Fruit fly (Drosophila melanogaster): ENCODE results near the gene CG7362.

The CG7362 gene

DNA sequence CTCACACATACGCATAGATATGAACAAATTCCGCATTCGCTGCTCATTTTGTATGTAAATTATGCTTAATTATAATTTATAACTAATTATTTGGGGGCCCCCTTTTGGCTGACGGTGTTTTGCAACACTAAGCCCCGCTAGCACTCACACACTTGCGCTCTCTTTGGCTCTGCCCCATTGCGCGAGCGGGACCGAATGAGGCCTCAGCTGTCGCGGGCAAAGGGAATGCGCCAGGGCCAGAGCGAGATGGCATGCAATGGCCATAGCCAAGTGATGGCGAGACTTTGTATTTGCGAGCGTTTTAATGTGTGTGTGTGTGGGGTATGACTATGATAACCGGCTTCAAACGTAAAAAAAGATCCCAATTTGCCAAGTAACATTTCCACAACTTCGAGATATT lies 15.2 kb downstream of the CG7362 start:
- TF ChIP-seq noc (tag; optimal IDR thresholded peaks at IDR 0.05) = peak; percentile 65

DNA sequence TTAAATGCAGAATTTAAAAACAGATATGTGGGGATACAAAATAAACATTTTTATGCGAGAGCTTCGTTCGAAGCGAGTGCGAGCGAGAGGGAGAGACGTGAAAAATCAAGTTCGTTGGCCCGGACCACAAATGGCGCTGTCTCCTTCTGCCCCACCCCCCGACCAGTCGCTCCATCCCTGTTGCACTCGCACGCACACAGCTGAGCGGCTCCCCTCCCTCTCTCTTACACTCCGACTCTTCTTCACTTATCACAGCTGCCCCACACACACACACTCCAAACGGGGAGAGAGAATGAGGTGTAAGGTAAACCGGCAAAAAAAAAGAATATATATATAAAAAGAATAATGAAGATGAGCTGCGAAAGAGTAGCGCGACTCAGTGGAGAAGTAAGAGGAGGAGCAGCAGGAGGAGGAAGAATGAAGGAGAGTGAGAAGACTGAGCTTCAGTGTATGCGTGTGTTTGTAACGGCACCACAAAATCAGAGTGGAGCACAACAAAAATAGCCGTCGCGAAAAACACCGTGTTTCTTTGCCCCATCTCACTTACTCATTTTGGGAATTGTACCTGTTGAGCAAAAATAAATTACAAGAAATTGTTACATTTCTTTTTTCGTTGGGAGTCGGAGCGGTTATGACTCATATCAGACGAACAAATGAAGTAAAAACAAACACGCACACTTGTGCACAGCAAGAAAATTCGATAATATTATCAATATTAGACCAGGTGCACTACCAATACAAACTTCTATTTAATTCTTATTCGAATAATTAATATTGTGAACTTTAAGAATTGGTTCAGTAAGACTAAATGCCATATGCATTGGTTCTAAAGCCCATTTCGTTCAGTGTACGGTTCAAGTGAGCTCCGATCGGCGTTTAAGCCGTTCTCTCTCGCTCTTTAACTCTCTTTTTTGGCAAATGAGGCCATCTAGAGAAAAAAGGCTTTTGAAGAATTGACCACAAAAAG lies 16.1 kb downstream of the CG7362 start:
- peak; percentile 80 for TF ChIP-seq noc (tag; optimal IDR thresholded peaks at IDR 0.05)

DNA sequence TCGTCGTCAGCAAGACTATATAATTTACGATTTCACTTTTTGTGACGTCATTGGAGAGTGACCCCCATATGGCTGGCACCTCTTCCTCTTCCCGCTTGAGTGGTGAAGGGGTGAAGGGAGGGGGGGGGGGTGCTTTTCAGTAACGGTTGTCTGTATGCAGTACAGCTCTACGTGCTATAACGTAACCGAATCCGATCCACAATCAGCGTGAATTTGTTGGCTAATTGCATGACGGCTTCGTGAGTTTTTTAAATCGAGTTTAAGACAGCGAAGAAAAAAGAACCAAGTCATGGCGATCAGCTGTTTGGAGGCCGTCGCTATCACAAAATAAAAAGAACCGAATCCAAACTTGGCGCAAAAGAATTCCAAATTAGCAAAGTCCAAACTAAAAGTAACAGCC lies 17.6 kb downstream of the CG7362 start:
- TF ChIP-seq noc (tag; optimal IDR thresholded peaks at IDR 0.05) = peak; percentile 17

DNA sequence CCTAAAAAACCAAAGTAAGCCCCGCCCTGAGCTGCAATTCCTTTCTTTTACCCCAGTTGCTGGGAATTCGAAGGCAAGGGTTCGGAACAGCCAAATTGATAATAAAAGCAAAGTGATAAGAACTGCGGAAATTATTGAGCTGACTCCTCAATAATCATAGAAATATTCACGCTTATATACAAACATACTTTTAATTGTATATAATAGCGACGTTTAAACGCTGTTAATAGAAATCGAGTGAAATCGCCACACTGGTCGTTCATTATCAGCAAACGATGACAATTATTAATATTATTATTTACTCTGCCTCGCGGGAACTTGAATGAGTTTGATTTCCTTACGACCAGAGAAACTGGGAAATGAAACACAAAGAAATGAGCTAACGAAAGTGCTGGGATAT lies 18.3 kb downstream of the CG7362 start:
- no peak for TF ChIP-seq noc (tag; optimal IDR thresholded peaks at IDR 0.05)

DNA sequence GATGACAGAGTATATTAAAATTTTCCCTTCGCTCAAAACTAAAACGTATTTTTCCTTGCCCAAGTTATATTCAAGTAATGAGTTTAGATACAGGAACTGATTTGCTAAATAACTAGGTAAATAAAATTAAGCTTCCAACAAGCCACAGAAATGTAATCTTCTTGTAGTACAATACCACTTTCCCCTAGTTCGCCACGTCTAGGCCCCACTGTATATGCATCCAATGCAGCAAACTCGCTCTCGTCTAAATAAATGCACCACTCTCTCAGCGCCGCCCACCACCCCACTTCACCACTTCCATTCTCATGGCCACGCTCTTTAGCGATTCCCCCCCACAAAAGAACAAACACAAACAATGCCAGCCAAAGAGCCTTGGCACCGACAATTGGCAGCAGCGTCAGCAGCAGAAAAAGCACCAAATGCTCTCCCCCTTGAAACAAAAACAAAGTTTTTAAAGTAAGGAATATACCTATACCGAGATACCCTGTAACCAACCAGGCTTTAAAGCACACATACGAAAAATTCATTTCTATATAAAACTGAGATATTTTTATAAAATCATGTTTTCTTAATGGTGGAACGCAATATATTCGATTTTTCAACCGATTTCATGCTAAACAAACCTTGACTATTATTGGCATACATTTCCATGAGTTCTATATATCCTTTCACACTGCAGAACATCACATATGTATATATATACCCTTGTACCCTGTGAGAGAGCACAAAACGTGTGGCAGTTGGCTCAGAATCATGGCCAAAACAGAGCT lies 19.5 kb downstream of the CG7362 start:
- TF ChIP-seq noc (tag; optimal IDR thresholded peaks at IDR 0.05) = no peak

DNA sequence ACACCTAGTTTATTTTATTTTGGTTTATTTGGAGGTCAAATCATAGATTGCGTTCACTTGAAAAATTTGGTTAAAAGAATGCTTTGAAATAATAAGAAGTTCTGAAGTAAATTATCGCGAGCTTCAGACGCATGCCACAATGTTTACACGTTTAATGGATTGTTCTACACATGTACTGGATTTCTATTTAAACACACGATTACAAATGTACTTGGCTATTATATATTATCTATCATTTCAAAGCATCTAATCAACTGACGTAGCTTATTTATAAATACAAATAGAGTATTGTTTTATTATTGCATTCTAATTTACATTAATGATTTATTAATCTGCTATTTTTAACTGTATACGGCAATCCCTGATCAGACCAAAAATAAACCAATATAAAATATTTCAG lies 20.3 kb downstream of the CG7362 start:
- TF ChIP-seq noc (tag; optimal IDR thresholded peaks at IDR 0.05) = no peak

DNA sequence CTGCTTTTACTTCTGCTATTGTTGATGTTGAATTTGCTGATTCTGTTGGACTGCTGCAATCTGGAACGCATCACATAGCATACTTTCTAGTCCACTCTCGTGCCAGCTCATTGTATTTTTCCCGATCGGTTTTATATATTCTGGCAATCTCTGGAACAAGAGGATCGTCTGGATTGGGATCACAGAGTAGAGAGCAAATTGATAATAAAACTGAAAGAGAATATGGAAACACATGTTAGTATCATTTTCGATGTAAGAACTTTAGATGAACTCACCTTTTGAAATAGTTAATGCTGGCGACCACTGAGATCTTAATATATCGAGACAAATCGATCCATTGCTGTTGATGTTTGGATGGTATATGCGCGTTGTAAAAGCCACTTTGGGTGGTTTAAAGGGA lies 20.8 kb downstream of the CG7362 start:
- TF ChIP-seq noc (tag; optimal IDR thresholded peaks at IDR 0.05) = no peak

DNA sequence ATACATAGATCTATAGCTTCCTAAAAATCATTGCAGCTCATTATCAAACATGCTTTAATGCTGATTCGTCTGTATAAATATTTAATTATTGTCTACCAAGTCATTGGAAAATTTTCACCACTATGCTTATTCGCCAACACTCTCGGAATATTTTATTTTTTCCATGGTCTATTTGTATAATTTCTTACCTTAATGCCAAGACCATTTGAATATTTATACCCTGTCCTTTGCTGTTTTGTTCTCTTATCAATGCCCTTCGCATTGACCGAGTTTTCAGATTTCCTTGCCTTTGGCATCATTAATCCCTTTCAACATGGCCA lies 22.5 kb downstream of the CG7362 start:
- peak; percentile 9 for TF ChIP-seq noc (tag; optimal IDR thresholded peaks at IDR 0.05)

DNA sequence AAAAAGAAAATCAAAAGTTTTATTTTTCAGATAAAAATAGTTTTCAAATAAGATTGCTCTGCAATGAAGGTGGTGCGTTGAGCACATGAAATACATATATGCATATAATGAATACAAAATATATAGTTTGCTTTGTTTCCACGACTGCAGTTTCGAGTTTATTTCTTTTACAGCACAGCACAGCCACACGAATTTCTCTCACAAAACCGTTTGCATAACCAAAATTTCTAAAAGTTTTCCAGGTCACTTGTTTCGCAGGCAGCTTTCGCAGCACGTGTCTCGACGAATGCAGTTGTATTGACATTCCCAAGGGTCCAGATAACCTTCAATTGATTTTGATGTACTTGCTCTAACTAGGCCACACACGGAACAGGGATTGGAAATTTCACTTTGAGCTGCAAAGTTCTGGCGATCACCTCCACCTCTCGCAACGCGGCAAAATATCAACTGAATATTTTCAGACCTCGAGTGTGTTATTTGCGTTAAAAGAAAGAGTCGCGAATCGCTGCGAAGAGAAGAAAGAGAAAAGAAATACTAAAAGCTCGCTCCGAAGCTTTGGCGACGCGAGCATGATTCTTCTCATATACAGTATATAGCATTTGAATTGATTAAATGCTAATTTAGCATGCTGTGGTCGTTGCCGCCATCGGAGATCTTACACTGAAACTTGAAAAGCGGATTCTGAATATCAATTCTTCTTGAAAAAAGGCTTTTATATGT lies 23.0 kb downstream of the CG7362 start, which contains the start of gene CG7530:
TSS of gene CG7530 (minus strand) at position 449 of the 720 bp plus-strand sequence.
- TF ChIP-seq noc (tag; optimal IDR thresholded peaks at IDR 0.05) = peak; percentile 54

DNA sequence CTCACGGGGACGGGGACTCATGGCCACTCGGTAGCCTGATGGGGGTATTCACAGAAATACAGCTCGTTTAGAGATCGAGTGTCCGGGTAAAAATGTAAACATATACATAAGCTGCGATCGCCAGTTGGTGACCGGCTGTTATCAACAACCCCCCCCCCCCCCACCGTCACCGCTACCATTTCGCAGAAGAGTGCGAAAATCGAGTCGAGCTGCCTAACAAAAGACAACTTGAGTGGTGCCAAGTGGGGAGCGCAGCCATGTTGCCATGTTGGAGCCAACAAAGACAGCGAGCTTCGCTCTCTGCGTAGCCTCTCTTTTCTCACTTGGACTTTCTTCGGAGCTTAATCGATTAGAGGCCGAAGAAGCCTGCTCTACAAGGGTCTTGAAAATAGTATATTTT lies 23.7 kb downstream of the CG7362 start:
- TF ChIP-seq noc (tag; optimal IDR thresholded peaks at IDR 0.05) = no peak

DNA sequence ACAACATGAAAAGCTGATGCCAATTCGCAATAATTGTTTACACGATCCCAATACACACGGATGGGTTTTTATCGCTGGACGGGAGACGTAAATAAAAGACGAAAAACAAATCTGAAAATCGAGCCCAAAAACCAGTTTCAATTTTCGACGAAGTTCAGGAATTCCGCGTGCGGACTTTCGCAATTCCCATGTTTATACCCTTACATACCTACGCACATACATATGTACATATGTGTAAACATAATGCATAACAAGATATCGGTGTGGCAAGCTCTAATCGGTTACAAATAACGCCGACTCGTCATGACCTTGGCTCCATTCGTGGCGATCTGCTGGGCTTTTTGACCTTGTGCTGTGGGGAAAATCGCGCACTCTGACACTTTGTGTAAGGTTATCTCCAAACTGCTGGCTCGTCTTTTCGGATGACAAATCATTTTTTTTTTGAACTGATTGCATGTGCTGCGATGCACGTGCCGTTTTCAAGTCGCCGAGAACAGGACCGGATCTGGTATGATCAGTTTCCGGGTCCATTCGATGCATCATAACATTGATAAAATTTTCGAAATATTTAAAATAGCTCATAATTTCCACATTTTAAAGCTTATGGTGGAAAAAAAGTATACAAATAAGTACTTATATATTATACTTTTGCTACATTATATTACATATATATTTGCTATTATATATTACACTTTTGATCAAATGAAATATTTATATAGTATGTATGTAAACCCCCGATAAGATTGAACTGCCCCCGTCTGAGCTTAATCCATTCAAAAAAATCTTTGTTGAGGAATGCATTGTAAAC lies 24.4 kb downstream of the CG7362 start:
- no peak for TF ChIP-seq noc (tag; optimal IDR thresholded peaks at IDR 0.05)

DNA sequence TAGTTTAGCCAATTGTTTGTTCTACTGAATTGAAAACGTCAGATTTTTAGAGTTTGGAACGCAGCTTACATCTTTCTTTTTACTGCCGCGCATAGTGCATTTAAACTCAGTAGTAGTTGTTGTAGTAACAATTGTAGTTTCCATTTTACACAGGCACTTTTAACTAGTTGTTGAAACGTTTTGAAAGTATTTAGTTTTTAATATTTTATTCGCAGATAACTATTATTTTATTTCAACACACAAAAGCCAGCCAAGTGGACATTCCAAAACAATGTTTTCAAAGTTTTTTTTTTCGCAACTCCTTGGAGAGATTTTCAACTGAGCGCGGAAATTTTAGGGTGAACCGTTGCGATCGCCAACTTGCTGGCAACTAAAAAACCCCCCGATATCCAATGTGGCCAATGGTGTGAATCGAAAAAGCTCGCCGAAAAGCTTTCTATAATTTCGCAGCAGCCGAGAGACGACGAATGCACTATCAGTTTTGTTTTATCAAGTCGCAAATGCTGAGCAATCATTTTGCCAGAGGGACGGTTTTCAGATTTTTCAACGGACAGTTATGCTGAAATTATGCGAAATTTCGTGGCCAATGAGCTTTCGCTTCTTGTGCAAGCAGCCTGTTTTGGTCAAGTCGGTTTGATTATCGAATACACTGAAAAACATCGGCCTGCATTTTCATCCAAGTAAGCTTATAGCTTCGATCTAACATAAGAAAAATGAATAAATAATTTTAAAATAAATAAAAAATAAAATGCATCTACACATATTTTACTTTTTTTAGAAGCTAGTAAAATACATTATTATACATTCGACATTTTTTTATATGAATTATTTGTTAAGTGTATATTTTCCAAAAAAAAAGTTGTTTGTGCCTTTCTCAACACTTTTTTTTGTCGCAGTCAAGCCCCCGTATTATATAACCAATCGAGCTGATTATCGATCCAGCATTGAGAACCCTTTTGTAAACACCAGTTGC lies 25.3 kb downstream of the CG7362 start:
- peak; percentile 51 for TF ChIP-seq noc (tag; optimal IDR thresholded peaks at IDR 0.05)

DNA sequence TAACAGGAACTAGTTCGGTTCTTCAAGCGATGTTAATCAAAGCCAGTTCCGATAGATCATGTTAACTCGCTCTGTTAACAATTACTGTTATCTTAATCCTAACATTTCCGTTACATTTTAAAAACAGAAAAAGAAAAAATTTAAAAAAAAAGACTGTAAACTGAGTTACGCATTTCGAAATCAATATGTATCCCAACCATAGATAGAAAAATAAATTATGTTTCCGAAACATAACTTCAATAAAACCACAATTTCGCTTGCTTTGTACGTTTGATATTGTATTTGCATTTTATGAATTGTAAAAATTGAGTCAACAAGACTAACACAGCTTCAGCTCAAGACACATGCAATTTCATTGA lies 29.8 kb downstream of the CG7362 start:
- TF ChIP-seq noc (tag; optimal IDR thresholded peaks at IDR 0.05) = no peak
